Worm (Caenorhabditis elegans) whole organism, L4/young adult: ENCODE results near the gene C33G3.4.

Source experiments
- W03F9.2 ChIP-seq: fragments of 150-350 bp; optimal IDR thresholded peaks from 2 replicates; lab custom pipeline; 2014; ENCODE audit warnings: missing biosample characterization, missing genetic modification characterization
- him-1 ChIP-seq: sonication (generic microtip); optimal IDR thresholded peaks from 2 replicates; lab custom pipeline; 2016; ENCODE audit warnings: missing genotype, missing genetic modification reagents, missing genetic modification characterization, missing compliant biosample characterization

DNA sequence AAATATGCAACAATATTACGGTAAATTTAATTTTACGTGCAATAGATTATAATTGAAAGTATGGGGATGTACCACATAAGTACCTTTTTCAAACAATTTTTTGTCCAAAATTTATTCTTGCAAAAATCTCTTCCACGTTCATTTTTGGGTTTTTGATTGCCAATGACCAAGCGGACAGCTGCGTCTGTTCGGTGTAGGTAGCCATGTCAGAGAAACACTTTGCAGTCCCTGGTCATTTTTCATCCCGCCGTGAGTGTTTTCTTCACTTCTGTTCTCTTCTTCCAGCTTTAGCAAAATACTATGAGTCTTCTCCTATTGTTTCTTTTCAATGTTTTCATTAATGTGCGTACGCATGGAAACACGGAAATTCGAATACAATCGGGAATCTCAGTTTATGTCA lies 19.1 kb downstream of the C33G3.4 start, which contains the start of gene dsl-4:
- no peak for TF ChIP-seq W03F9.2
- no peak for TF ChIP-seq him-1
